Fruit fly (Drosophila melanogaster) whole organism, embryonic: ENCODE measurements around the gene CG11342.
A peak's percentile ranks its signal among the peaks of the same experiment; 100 is the strongest.

ENCODE experiments used
- CG10267 ChIP-seq: fragments of 200-800 bp; sonication (Bioruptor generic); optimal IDR thresholded peaks from 2 replicates; lab custom pipeline; 2018; ENCODE audit warnings: missing biosample characterization, mild to moderate bottlenecking, missing genetic modification characterization, moderate library complexity
- CG11504 ChIP-seq: fragments of 200-800 bp; sonication (Bioruptor generic); optimal IDR thresholded peaks from 3 replicates; lab custom pipeline; 2019; ENCODE audit warnings: missing biosample characterization, mild to moderate bottlenecking, missing genetic modification characterization, moderate library complexity
- CG12391 ChIP-seq: fragments of 200-800 bp; sonication (Bioruptor generic); optimal IDR thresholded peaks from 3 replicates; lab custom pipeline; 2018; ENCODE audit warnings: missing biosample characterization, mild to moderate bottlenecking, missing genetic modification characterization, moderate library complexity
- CG16815 ChIP-seq: fragments of 200-800 bp; sonication (Bioruptor generic); optimal IDR thresholded peaks from 3 replicates; lab custom pipeline; 2017; ENCODE audit warnings: missing biosample characterization, mild to moderate bottlenecking, missing genetic modification characterization
- CG18262 ChIP-seq: fragments of 200-800 bp; optimal IDR thresholded peaks from 3 replicates; lab custom pipeline; 2019; ENCODE audit warnings: missing biosample characterization, mild to moderate bottlenecking, missing genetic modification characterization, moderate library complexity
- CG1832 ChIP-seq: fragments of 200-800 bp; sonication (Bioruptor generic); optimal IDR thresholded peaks from 2 replicates; lab custom pipeline; 2017; ENCODE audit warnings: missing biosample characterization, mild to moderate bottlenecking, missing genetic modification characterization, inconsistent platforms
- CG2199 ChIP-seq: fragments of 200-800 bp; sonication (Bioruptor generic); IDR thresholded peaks from 3 replicates; pipeline ENCODE4 v1.3.6; 2022; ENCODE audit warnings: missing biosample characterization, missing genetic modification characterization
- CG2678 ChIP-seq: fragments of 200-800 bp; sonication (Bioruptor generic); optimal IDR thresholded peaks from 3 replicates; lab custom pipeline; 2019; ENCODE audit warnings: missing biosample characterization, mild to moderate bottlenecking, missing genetic modification characterization, moderate library complexity
- CG2712 ChIP-seq: fragments of 200-800 bp; optimal IDR thresholded peaks from 3 replicates; lab custom pipeline; 2019; ENCODE audit warnings: missing biosample characterization, mild to moderate bottlenecking, missing genetic modification characterization, moderate library complexity
- CG31441 ChIP-seq: fragments of 200-800 bp; sonication (Bioruptor generic); IDR thresholded peaks from 2 replicates; pipeline ENCODE4 v1.3.6; 2022; ENCODE audit warnings: missing biosample characterization, missing genetic modification characterization
- CG4360 ChIP-seq: fragments of 200-800 bp; sonication (Bioruptor generic); IDR thresholded peaks from 2 replicates; pipeline ENCODE4 v1.3.6; 2022; ENCODE audit warnings: missing biosample characterization, missing genetic modification characterization
- CG4730 ChIP-seq: fragments of 200-800 bp; sonication (Bioruptor generic); IDR thresholded peaks from 2 replicates; pipeline ENCODE4 v1.3.6; 2022; ENCODE audit warnings: missing biosample characterization, missing genetic modification characterization
- CG7963 ChIP-seq: fragments of 200-800 bp; sonication (Bioruptor generic); IDR thresholded peaks from 3 replicates; pipeline ENCODE4 v1.3.6; 2022; ENCODE audit warnings: missing biosample characterization, missing genetic modification characterization; ENCODE audit not compliant: partially characterized antibody
- Drgx ChIP-seq: fragments of 200-800 bp; sonication (Bioruptor generic); IDR thresholded peaks from 2 replicates; pipeline ENCODE4 v1.3.6; 2022; ENCODE audit warnings: missing biosample characterization, missing genetic modification characterization
- Ets65A ChIP-seq: fragments of 200-800 bp; sonication (Bioruptor generic); peaks from one replicate; lab custom pipeline; 2016; ENCODE audit warnings: missing biosample characterization, missing genetic modification characterization
- Med ChIP-seq: fragments of 200-800 bp; sonication (Bioruptor generic); peaks from one replicate; lab custom pipeline; 2016; ENCODE audit warnings: missing biosample characterization, missing genetic modification characterization, mild to moderate bottlenecking, inconsistent platforms, moderate library complexity
- Oli ChIP-seq: fragments of 200-800 bp; sonication (Bioruptor generic); optimal IDR thresholded peaks from 2 replicates; lab custom pipeline; 2018; ENCODE audit warnings: missing biosample characterization, mild to moderate bottlenecking, missing genetic modification characterization, moderate library complexity
- Sox102F ChIP-seq: fragments of 200-800 bp; sonication (Bioruptor generic); optimal IDR thresholded peaks from 2 replicates; lab custom pipeline; 2018; ENCODE audit warnings: missing biosample characterization, mild to moderate bottlenecking, missing genetic modification characterization, moderate library complexity
- Ssrp ChIP-seq: fragments of 200-800 bp; sonication (Bioruptor generic); optimal IDR thresholded peaks from 2 replicates; lab custom pipeline; 2018; ENCODE audit warnings: missing biosample characterization, mild to moderate bottlenecking, missing genetic modification characterization, moderate library complexity
- abd-A ChIP-seq: fragments of 200-800 bp; sonication (Bioruptor generic); optimal IDR thresholded peaks from 3 replicates; lab custom pipeline; 2019; ENCODE audit warnings: missing biosample characterization, mild to moderate bottlenecking, missing genetic modification characterization, moderate library complexity
- cg ChIP-seq: fragments of 200-800 bp; sonication (Bioruptor generic); optimal IDR thresholded peaks from 3 replicates; lab custom pipeline; 2019; ENCODE audit warnings: missing biosample characterization, mild to moderate bottlenecking, missing genetic modification characterization, moderate library complexity
- gem ChIP-seq: fragments of 200-800 bp; sonication (Bioruptor generic); optimal IDR thresholded peaks from 2 replicates; lab custom pipeline; 2019; ENCODE audit warnings: missing biosample characterization, mild to moderate bottlenecking, missing genetic modification characterization, moderate library complexity
- gsb-n ChIP-seq: fragments of 200-800 bp; sonication (Bioruptor generic); optimal IDR thresholded peaks from 3 replicates; lab custom pipeline; 2018; ENCODE audit warnings: missing biosample characterization, mild to moderate bottlenecking, missing genetic modification characterization
- kni ChIP-seq: fragments of 200-800 bp; sonication (Bioruptor generic); optimal IDR thresholded peaks from 3 replicates; lab custom pipeline; 2017; ENCODE audit warnings: mild to moderate bottlenecking, missing biosample characterization, missing genetic modification reagents, missing genetic modification characterization
- nau ChIP-seq: fragments of 200-800 bp; sonication (Bioruptor generic); optimal IDR thresholded peaks from 3 replicates; lab custom pipeline; 2017; ENCODE audit warnings: missing biosample characterization, mild to moderate bottlenecking, missing genetic modification characterization, missing genetic modification reagents
- oc ChIP-seq: fragments of 200-800 bp; sonication (Bioruptor generic); optimal IDR thresholded peaks from 2 replicates; lab custom pipeline; 2018; ENCODE audit warnings: missing biosample characterization, mild to moderate bottlenecking, missing genetic modification characterization, moderate library complexity
- pan ChIP-seq, 4 experiments: fragments of >200 bp in 3 of 4; fragments of 200-800 bp in 1 of 4; sonication (Bioruptor generic) in 1 of 4; optimal IDR thresholded peaks in 3 of 4; IDR thresholded peaks in 1 of 4; 2 replicates each; pipeline versions ENCODE4 v1.3.6 to Lab custom; 2017 to 2022; ENCODE audit warnings: missing biosample characterization in 2 of 4, missing genetic modification characterization in 2 of 4, mixed read lengths in 1 of 4
- phol ChIP-seq: fragments of 200-800 bp; sonication (Bioruptor generic); optimal IDR thresholded peaks from 3 replicates; lab custom pipeline; 2018; ENCODE audit warnings: missing biosample characterization, mild to moderate bottlenecking, missing genetic modification characterization, moderate library complexity
- pros ChIP-seq: fragments of 200-800 bp; sonication (Bioruptor generic); optimal IDR thresholded peaks from 3 replicates; lab custom pipeline; 2019; ENCODE audit warnings: missing biosample characterization, mild to moderate bottlenecking, missing genetic modification characterization, moderate library complexity
- sd ChIP-seq: fragments of 200-800 bp; sonication (Bioruptor generic); optimal IDR thresholded peaks from 3 replicates; lab custom pipeline; 2018; ENCODE audit warnings: missing biosample characterization, mild to moderate bottlenecking, missing genetic modification characterization, moderate library complexity
- shn ChIP-seq: fragments of 200-800 bp; sonication (Bioruptor generic); optimal IDR thresholded peaks from 3 replicates; lab custom pipeline; 2016; ENCODE audit warnings: missing biosample characterization, missing genetic modification characterization
- sqz ChIP-seq: fragments of 200-800 bp; sonication (Bioruptor generic); optimal IDR thresholded peaks from 3 replicates; lab custom pipeline; 2018; ENCODE audit warnings: missing biosample characterization, mild to moderate bottlenecking, missing genetic modification characterization
- tin ChIP-seq: fragments of 200-800 bp; sonication (Bioruptor generic); optimal IDR thresholded peaks from 3 replicates; lab custom pipeline; 2016; ENCODE audit warnings: missing biosample characterization, missing genetic modification characterization
- tio ChIP-seq: fragments of 200-800 bp; sonication (Bioruptor generic); optimal IDR thresholded peaks from 2 replicates; lab custom pipeline; 2017; ENCODE audit warnings: missing biosample characterization, missing genetic modification characterization, inconsistent platforms
- tna ChIP-seq: fragments of 200-800 bp; sonication (Bioruptor generic); IDR thresholded peaks from 2 replicates; pipeline ENCODE4 v1.3.6; 2022; ENCODE audit warnings: missing biosample characterization, missing genetic modification characterization; ENCODE audit not compliant: partially characterized antibody
- yki ChIP-seq: fragments of >200 bp; optimal IDR thresholded peaks from 3 replicates; lab custom pipeline; 2018

The CG11342 gene

DNA sequence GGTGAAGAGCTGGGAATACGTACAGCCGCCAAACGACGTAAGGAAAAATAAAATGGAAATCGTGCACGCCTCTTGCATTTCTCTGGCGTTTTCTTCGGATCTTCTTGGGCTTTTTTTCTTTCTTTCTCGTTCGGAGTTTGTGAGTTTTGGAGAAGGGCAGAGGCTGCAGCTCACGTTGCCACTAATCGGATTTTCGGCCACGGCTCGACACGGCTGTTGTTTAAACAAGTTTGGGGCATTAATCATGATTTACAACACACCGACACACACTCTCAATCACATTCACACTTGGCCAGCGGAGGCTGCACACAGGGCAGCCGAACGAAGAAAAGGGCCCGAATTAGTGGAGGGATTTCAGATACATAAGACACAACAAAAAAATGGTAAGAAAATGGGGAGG, 29.1 kb upstream of the CG11342 start:
- TF ChIP-seq pan (optimal IDR thresholded peaks at IDR 0.05; lab: Kevin White, UChicago) (no peak), pan (GFP tag; optimal IDR thresholded peaks at IDR 0.05 in 1 of 2, IDR thresholded peaks at IDR 0.05 in 1 of 2) (no peak), CG7963 (GFP tag; lab: Robert Waterston, UW) (no peak), oc (peak; percentile 97), sqz (GFP tag; lab: Kevin White, UChicago) (peak; percentile 23), tna (GFP tag; lab: Robert Waterston, UW) (no peak), yki (lab: Kevin White, UChicago) (no peak), Drgx (no peak), kni (GFP tag; lab: Kevin White, UChicago) (peak; percentile 17), cg (GFP tag; lab: Kevin White, UChicago) (peak; percentile 14), Med (GFP tag; lab: Kevin White, UChicago) (peak; percentile 11), abd-A (tag; lab: Kevin White, UChicago) (peak; percentile 18), CG2199 (GFP tag; lab: Robert Waterston, UW) (0 out of 3 replicates have a peak, but pooled peaks have one; percentile 47), gsb-n (tag; lab: Kevin White, UChicago) (peak; percentile 69), pros (GFP tag; lab: Kevin White, UChicago) (peak; percentile 74)

DNA sequence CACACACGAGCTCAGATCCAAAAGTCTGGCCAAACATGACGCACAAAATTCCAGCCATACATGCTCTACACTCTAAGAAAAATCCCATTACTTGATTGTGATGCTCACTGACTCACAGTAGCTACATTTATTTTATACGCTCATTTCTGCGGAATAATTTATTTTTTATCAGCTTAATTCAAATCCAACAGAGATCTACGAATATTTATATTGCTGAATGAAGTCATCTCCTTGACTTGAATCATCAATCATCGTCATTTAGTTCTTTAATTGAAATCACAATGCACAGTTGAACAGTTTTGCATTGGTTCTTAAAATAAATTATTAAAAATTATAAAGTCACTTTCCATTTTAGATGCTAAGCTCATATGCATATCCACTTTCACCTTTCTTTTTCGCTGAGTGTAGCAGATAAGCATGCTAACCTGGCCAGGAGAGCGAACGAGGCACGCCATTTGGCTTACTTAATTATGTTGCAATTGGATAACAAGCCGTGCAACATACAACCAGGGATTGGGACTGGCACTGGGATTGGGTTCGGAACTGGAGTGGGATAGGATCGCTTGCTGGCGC, 28.3 kb upstream of the CG11342 start:
- peak; percentile 2 for TF ChIP-seq CG12391 (tag; lab: Kevin White, UChicago)
- peak; percentile 3 for TF ChIP-seq phol (tag; lab: Kevin White, UChicago)
- peak; percentile 9 for TF ChIP-seq Sox102F
- peak; percentile 5 for TF ChIP-seq gem (tag; lab: Kevin White, UChicago)
- peak; percentile 53 for TF ChIP-seq sd (tag; lab: Kevin White, UChicago)
- TF ChIP-seq nau (GFP tag; lab: Kevin White, UChicago), result no peak
- peak; percentile 30 for TF ChIP-seq CG18262 (tag; lab: Kevin White, UChicago)
- TF ChIP-seq CG10267, result no peak
- peak; percentile 15 for TF ChIP-seq Ets65A (GFP tag; lab: Kevin White, UChicago)
- TF ChIP-seq CG4360 (GFP tag; lab: Robert Waterston, UW), result no peak
- TF ChIP-seq CG2678, result peak; percentile 10
- 0 out of 2 replicates have a peak, but pooled peaks have one; percentile 13 for TF ChIP-seq CG31441
- TF ChIP-seq CG1832 (GFP tag; lab: Kevin White, UChicago), result no peak
- no peak for TF ChIP-seq tin (GFP tag; lab: Kevin White, UChicago)
- peak; percentile 27 for TF ChIP-seq CG11504 (tag; lab: Kevin White, UChicago)
- TF ChIP-seq CG2712 (tag; lab: Kevin White, UChicago), result peak; percentile 1
- peak; percentile 6 for TF ChIP-seq tio (GFP tag; lab: Kevin White, UChicago)
- TF ChIP-seq Ssrp (tag; lab: Kevin White, UChicago), result peak; percentile 7
- TF ChIP-seq Oli, result peak; percentile 11
- no peak for TF ChIP-seq shn
- TF ChIP-seq kni (GFP tag; lab: Kevin White, UChicago), result no peak

DNA sequence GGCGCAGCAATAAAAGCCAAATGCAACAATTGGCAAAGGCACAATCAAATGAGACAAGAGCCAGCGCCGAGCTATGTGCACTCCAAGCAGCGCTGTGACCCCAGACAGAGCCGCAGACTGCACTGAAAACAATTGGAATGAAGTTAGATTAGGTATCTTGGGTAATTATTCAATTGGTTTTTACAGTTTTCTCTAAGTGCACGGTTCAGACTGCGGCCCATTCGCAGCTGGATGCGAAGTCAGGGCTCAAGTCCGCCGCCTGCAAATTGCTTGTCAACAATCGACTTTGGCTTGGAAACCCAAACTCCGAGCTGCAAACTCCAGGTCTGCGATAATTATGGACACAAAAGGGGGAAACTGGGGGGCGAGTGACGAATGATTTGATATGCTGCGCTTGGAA, 26.4 kb upstream of the CG11342 start:
- TF ChIP-seq Drgx, result peak; percentile 53; the same call in 1 of the 2 replicates
- TF ChIP-seq CG4730 (GFP tag; lab: Robert Waterston, UW), result peak; percentile 18; the same call in 1 of the 2 replicates
- no peak for TF ChIP-seq CG16815 (GFP tag; lab: Kevin White, UChicago)
